Worm (Caenorhabditis elegans): ENCODE results near the gene Y75B7AL.2.

Y75B7AL.2 gene

DNA sequence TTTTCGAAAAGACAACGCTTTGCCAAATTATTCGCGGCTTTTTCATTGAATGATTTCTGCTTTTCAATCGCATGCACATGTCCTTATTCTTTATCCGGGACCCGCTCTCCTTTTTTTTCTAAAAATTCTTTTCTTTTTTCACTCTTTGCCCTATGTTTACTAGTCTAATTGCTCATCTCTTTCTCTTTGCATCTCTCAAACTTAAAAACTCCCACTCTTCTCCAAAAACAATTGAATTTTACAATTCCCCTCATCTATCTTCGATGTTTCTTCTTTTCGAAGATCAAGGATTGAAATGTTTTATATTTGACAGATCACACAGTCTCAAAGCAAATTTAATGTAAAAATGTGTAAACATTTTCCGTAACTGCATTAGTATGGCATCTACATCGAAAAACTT is 20.2 kb downstream of the Y75B7AL.2 start:
- TF ChIP-seq B0035.1 (tag; optimal IDR thresholded peaks at IDR 0.05) (no peak), athp-1 (tag; optimal IDR thresholded peaks at IDR 0.05) (no peak), ccch-3 (GFP tag; optimal IDR thresholded peaks at IDR 0.05) (no peak), nhr-179 (tag; optimal IDR thresholded peaks at IDR 0.05) (no peak), nhr-90 (tag; optimal IDR thresholded peaks at IDR 0.05) (no peak), lin-54 (GFP tag; optimal IDR thresholded peaks at IDR 0.05) (no peak), lsl-1 (GFP tag; optimal IDR thresholded peaks at IDR 0.05) (no peak), nfyb-1 (GFP tag; IDR thresholded peaks at IDR 0.05) (no peak), ztf-6 (GFP tag; IDR thresholded peaks at IDR 0.05) (no peak), F52B5.7 (tag; optimal IDR thresholded peaks at IDR 0.05) (no peak), madf-3 (GFP tag; IDR thresholded peaks at IDR 0.05) (no peak), K11D2.4 (GFP tag; IDR thresholded peaks at IDR 0.05) (no peak), nfya-1 (tag; optimal IDR thresholded peaks at IDR 0.05; ENCODE audit: borderline replicate concordance, insufficient read depth) (no peak)

DNA sequence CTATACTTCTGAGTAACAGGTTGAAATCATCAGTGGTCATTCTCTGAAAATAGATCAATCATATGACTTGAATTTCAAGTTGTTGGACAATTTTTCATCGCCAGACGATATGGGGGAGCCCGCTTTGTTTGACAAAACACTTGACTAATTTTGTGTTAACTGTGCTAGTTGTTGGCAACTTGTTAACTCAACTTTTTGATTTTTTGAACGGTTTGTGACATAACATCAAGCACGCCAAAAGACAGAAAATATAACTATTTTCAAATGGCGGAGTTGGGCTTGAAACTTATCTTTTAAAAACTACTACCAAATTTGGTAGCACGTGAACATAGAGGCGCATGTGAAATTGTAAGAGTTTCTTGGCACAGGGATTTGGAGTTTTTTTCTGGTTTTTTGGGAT is 22.1 kb downstream of the Y75B7AL.2 start:
- TF ChIP-seq zim-3 (tag; optimal IDR thresholded peaks at IDR 0.05) (no peak), madf-10 (tag; optimal IDR thresholded peaks at IDR 0.05) (no peak), attf-5 (GFP tag; optimal IDR thresholded peaks at IDR 0.05) (no peak), unc-62 (GFP tag; optimal IDR thresholded peaks at IDR 0.05) (no peak), ztf-6 (GFP tag; IDR thresholded peaks at IDR 0.05) (no peak), bed-1 (GFP tag; IDR thresholded peaks at IDR 0.05) (no peak), nhr-90 (tag; optimal IDR thresholded peaks at IDR 0.05) (no peak), Y95B8A.8 (GFP tag; IDR thresholded peaks at IDR 0.05) (no peak), B0035.1 (tag; optimal IDR thresholded peaks at IDR 0.05) (no peak), C06A6.2 (GFP tag; conservative IDR thresholded peaks at IDR 0.05) (no peak), B0261.1 (tag; optimal IDR thresholded peaks at IDR 0.05) (no peak), F10E7.11 (tag; optimal IDR thresholded peaks at IDR 0.05) (no peak), gei-17 (GFP tag; optimal IDR thresholded peaks at IDR 0.05) (no peak), F57C9.4 (tag; optimal IDR thresholded peaks at IDR 0.05) (no peak), hmg-20 (GFP tag; IDR thresholded peaks at IDR 0.05) (no peak), lin-35 (GFP tag; optimal IDR thresholded peaks at IDR 0.05) (no peak), tbx-9 (tag; optimal IDR thresholded peaks at IDR 0.05; ENCODE audit: borderline replicate concordance) (no peak), ztf-26 (tag; optimal IDR thresholded peaks at IDR 0.05) (no peak), nhr-27 (tag; optimal IDR thresholded peaks at IDR 0.05) (no peak)

DNA sequence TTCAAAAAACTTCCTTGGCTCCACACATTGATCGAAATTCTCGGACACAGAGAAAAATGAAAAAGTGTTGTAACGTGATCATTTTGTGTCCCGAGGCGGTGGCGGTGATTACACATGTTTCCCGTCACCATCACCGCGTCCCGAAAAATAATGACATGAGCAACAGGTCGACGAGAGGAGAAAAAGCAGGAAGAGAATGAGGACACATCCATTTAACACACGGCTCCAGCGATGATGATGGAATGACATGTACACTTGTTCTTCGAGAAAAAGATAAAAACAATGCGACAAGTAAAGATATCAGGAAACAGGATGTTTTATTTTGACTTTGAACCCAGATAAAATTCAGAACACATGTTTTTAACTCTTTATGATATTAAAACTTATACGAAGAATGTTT is 30.6 kb downstream of the Y75B7AL.2 start:
- TF ChIP-seq nfya-2 (GFP tag; IDR thresholded peaks at IDR 0.05) (no peak), xnd-1 (tag; optimal IDR thresholded peaks at IDR 0.05) (no peak), gei-17 (GFP tag; optimal IDR thresholded peaks at IDR 0.05) (no peak), ama-1 (optimal IDR thresholded peaks at IDR 0.05) (no peak), ama-1 (GFP tag; optimal IDR thresholded peaks at IDR 0.05) (no peak), hrde-1 (tag; optimal IDR thresholded peaks at IDR 0.05; ENCODE audit: borderline replicate concordance) (no peak), T26A5.8 (tag; optimal IDR thresholded peaks at IDR 0.05) (no peak), pha-4 (tag; optimal IDR thresholded peaks at IDR 0.05) (no peak), cebp-1 (GFP tag; IDR thresholded peaks at IDR 0.05) (no peak), cebp-1 (tag; optimal IDR thresholded peaks at IDR 0.05) (no peak)

Measured in whole organism, young adult.